Fruit fly (Drosophila melanogaster): ENCODE results near the gene FoxP.
A peak's percentile ranks its signal among the peaks of the same experiment; 100 is the strongest.

FoxP gene

DNA sequence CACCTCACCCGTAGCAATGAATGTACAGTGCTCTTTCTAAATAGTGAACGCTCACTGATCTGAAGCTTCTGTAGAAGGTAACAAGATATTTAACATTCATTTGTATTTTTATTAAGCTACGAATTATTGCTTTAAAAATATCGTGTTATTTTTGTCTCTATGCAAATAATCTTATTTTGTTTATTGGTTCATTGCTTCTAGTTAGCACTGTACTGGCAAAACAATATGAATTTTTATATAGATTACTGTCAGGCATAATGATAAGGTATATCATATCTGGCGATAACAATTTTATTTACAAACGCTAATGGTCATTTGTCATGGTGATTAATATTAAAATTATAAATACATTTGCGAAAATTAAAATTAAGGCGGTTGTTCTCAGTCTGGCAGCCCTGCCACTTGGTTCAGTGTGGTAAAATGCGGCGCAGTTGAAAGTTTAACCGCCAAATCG is 40.9 kb upstream of the FoxP start, which contains the start of gene CG9471 (continued):
- TF ChIP-seq CG10147 (GFP tag; optimal IDR thresholded peaks at IDR 0.05), result peak; percentile 82
- no peak for TF ChIP-seq pan (optimal IDR thresholded peaks at IDR 0.05)
- peak in 1 of 2 experiments; percentile 95 for TF ChIP-seq pan (GFP tag; optimal IDR thresholded peaks at IDR 0.05 in 1 of 2, IDR thresholded peaks at IDR 0.05 in 1 of 2)
- TF ChIP-seq CG3281 (GFP tag; optimal IDR thresholded peaks at IDR 0.05), result peak; percentile 93
- peak; percentile 85 for TF ChIP-seq CG6854 (GFP tag; optimal IDR thresholded peaks at IDR 0.05)
- peak; percentile 67; the same call in 1 of the 3 replicates for TF ChIP-seq CG6175 (GFP tag; IDR thresholded peaks at IDR 0.05)
- peak; percentile 91 for TF ChIP-seq CoRest (tag; optimal IDR thresholded peaks at IDR 0.05)
- peak; percentile 83 for TF ChIP-seq wor (GFP tag; IDR thresholded peaks at IDR 0.05)
- TF ChIP-seq CG7372 (GFP tag; IDR thresholded peaks at IDR 0.05), result peak; percentile 92
- TF ChIP-seq CG14965 (GFP tag; optimal IDR thresholded peaks at IDR 0.05; ENCODE audit: borderline replicate concordance), result no peak
- TF ChIP-seq Neu2 (GFP tag; optimal IDR thresholded peaks at IDR 0.05; ENCODE audit: borderline replicate concordance), result peak; percentile 65
- TF ChIP-seq BEAF-32 (GFP tag; optimal IDR thresholded peaks at IDR 0.05), result peak; percentile 37
- TF ChIP-seq CG12942 (GFP tag; optimal IDR thresholded peaks at IDR 0.05), result peak; percentile 88
- peak; percentile 90 to 93 for TF ChIP-seq dpn (GFP tag; optimal IDR thresholded peaks at IDR 0.05)
- TF ChIP-seq CG15514 (GFP tag; optimal IDR thresholded peaks at IDR 0.05), result peak; percentile 87
- peak; percentile 94 for TF ChIP-seq CG10543 (GFP tag; optimal IDR thresholded peaks at IDR 0.05)
- peak; percentile 90 for TF ChIP-seq CG13424 (tag; optimal IDR thresholded peaks at IDR 0.05)
- TF ChIP-seq CG18011 (GFP tag; optimal IDR thresholded peaks at IDR 0.05), result peak; percentile 72
- TF ChIP-seq chif (GFP tag; optimal IDR thresholded peaks at IDR 0.05), result peak; percentile 85 to 89
- no peak for TF ChIP-seq vnd (GFP tag; IDR thresholded peaks at IDR 0.05; ENCODE audit: partially characterized antibody)
- TF ChIP-seq ewg (GFP tag; optimal IDR thresholded peaks at IDR 0.05), result peak; percentile 69
- TF ChIP-seq ssp (GFP tag; IDR thresholded peaks at IDR 0.05), result peak; percentile 77
- no peak for TF ChIP-seq CG2129 (GFP tag; IDR thresholded peaks at IDR 0.05; ENCODE audit: partially characterized antibody)
- TF ChIP-seq esg (GFP tag; conservative IDR thresholded peaks at IDR 0.05), result peak; percentile 92
- TF ChIP-seq Hsf (GFP tag; optimal IDR thresholded peaks at IDR 0.05), result peak; percentile 94
- no peak for TF ChIP-seq prd (optimal IDR thresholded peaks at IDR 0.05)
- TF ChIP-seq prd (GFP tag; IDR thresholded peaks at IDR 0.05), result peak; percentile 96
- TF ChIP-seq lola (GFP tag; optimal IDR thresholded peaks at IDR 0.05), result peak in 1 of 3 experiments; percentile 83
- TF ChIP-seq CG13775 (GFP tag; optimal IDR thresholded peaks at IDR 0.05), result peak; percentile 91
- TF ChIP-seq sens (GFP tag), result peak; percentile 98
- TF ChIP-seq CG10321 (GFP tag; IDR thresholded peaks at IDR 0.05), result peak; percentile 67
- peak in 1 of 2 experiments; percentile 38 for TF ChIP-seq crp (GFP tag; optimal IDR thresholded peaks at IDR 0.05)
- TF ChIP-seq Drgx (GFP tag; IDR thresholded peaks at IDR 0.05), result peak; percentile 94
- peak; percentile 60 for TF ChIP-seq CG3065 (GFP tag; optimal IDR thresholded peaks at IDR 0.05)
- peak; percentile 73 for TF ChIP-seq CG7271 (tag; optimal IDR thresholded peaks at IDR 0.05)
- TF ChIP-seq chinmo (GFP tag; IDR thresholded peaks at IDR 0.05; ENCODE audit: partially characterized antibody), result no peak
- TF ChIP-seq NC2α (GFP tag; optimal IDR thresholded peaks at IDR 0.05), result peak; percentile 76
- peak; percentile 89 for TF ChIP-seq CG10654 (GFP tag; optimal IDR thresholded peaks at IDR 0.05)
- peak; percentile 90 for TF ChIP-seq HLH54F (GFP tag; optimal IDR thresholded peaks at IDR 0.05)
- peak; percentile 81 for TF ChIP-seq rib (GFP tag; IDR thresholded peaks at IDR 0.05)
- TF ChIP-seq CG12155 (GFP tag; optimal IDR thresholded peaks at IDR 0.05), result peak; percentile 93
- TF ChIP-seq knrl (GFP tag; IDR thresholded peaks at IDR 0.05; ENCODE audit: partially characterized antibody), result no peak
- TF ChIP-seq CG34422 (GFP tag; IDR thresholded peaks at IDR 0.05), result peak; percentile 93
- peak; percentile 71; the same call in 1 of the 2 replicates for TF ChIP-seq ham (GFP tag; IDR thresholded peaks at IDR 0.05)
- TF ChIP-seq CG11085 (GFP tag; IDR thresholded peaks at IDR 0.05), result peak; percentile 86
- peak; percentile 84 for TF ChIP-seq schlank (tag; optimal IDR thresholded peaks at IDR 0.05)
- TF ChIP-seq Dip2 (GFP tag; IDR thresholded peaks at IDR 0.05), result peak; percentile 25; the same call in 1 of the 2 replicates
- TF ChIP-seq CG15269 (tag; optimal IDR thresholded peaks at IDR 0.05), result peak; percentile 95
- peak; percentile 64 for TF ChIP-seq CG10274 (GFP tag; optimal IDR thresholded peaks at IDR 0.05)
- TF ChIP-seq tap (tag; optimal IDR thresholded peaks at IDR 0.05), result peak; percentile 92
